Fruit fly (Drosophila melanogaster) Kc167 (cell line): ENCODE results near the gene CG9717.

Source experiments
- Myc ChIP-seq: fragments of >200 bp; optimal IDR thresholded peaks from 2 replicates; lab custom pipeline; 2017; ENCODE audit warnings: missing external identifiers
- insv ChIP-seq: fragments of >200 bp; optimal IDR thresholded peaks from 3 replicates; lab custom pipeline; 2018; ENCODE audit warnings: missing external identifiers
- ttk ChIP-seq: sonication (Bioruptor generic); optimal IDR thresholded peaks from 2 replicates; lab custom pipeline; 2017; ENCODE audit warnings: missing external identifiers

DNA sequence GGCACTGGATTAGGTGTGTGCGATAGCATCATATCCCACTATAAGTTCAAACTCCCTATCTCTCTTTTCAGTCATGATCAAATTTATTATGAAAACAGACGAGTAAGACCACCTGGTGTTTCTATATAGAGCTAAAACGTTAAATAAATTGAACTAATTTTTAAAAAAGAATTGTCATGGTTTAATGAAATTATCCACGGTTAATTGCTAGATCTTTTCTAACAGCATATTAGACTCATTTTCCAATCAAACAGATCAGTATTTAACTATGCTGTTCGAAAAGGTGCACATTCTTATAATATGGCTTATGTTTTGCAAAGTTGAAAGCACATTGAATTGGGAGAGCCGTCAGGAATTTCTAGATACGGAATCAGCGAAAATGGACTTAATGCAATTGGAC, 16.8 kb upstream of the CG9717 start, which contains the start of gene PH4alphaNE3:
- TF ChIP-seq ttk (lab: Kevin White, UChicago) (no peak), insv (lab: Kevin White, UChicago) (no peak), Myc (no peak)
